Fruit fly (Drosophila melanogaster) whole organism, embryonic: ENCODE results near the gene CG13454.

ENCODE experiments used
- BEAF-32 ChIP-seq: fragments of 200-800 bp; sonication (Bioruptor generic); optimal IDR thresholded peaks from 3 replicates; lab custom pipeline; 2017; ENCODE audit warnings: missing biosample characterization, missing genetic modification characterization, mild to moderate bottlenecking, moderate library complexity, missing genetic modification reagents
- BtbVII ChIP-seq: fragments of 200-800 bp; sonication (Bioruptor generic); optimal IDR thresholded peaks from 3 replicates; lab custom pipeline; 2017; ENCODE audit warnings: missing biosample characterization, mild to moderate bottlenecking, missing genetic modification characterization
- CG10979 ChIP-seq: fragments of 200-800 bp; sonication (Bioruptor generic); optimal IDR thresholded peaks from 2 replicates; lab custom pipeline; 2018; ENCODE audit warnings: missing biosample characterization, mild to moderate bottlenecking, missing genetic modification characterization, moderate library complexity
- CG11723 ChIP-seq: fragments of 200-800 bp; sonication (Bioruptor generic); optimal IDR thresholded peaks from 2 replicates; lab custom pipeline; 2017; ENCODE audit warnings: missing biosample characterization, mild to moderate bottlenecking, missing genetic modification characterization
- CG12659 ChIP-seq: fragments of 200-800 bp; sonication (Bioruptor generic); optimal IDR thresholded peaks from 3 replicates; lab custom pipeline; 2017; ENCODE audit warnings: mild to moderate bottlenecking, missing biosample characterization, missing genetic modification reagents, missing genetic modification characterization
- CG13287 ChIP-seq: fragments of 200-800 bp; sonication (Bioruptor generic); IDR thresholded peaks from 2 replicates; pipeline ENCODE4 v1.3.6; 2022; ENCODE audit warnings: missing biosample characterization, missing genetic modification characterization; ENCODE audit not compliant: partially characterized antibody
- CG14441 ChIP-seq: fragments of 200-800 bp; sonication (Bioruptor generic); IDR thresholded peaks from 2 replicates; pipeline ENCODE4 v1.3.6; 2022; ENCODE audit warnings: missing biosample characterization, missing genetic modification characterization
- CG14710 ChIP-seq: fragments of 200-800 bp; sonication (Bioruptor generic); optimal IDR thresholded peaks from 3 replicates; lab custom pipeline; 2019; ENCODE audit warnings: missing biosample characterization, mild to moderate bottlenecking, missing genetic modification characterization, moderate library complexity
- CG17568 ChIP-seq: fragments of 200-800 bp; sonication (Bioruptor generic); optimal IDR thresholded peaks from 2 replicates; lab custom pipeline; 2018; ENCODE audit warnings: missing biosample characterization, mild to moderate bottlenecking, missing genetic modification characterization, moderate library complexity
- CG30431 ChIP-seq: fragments of 200-800 bp; sonication (Bioruptor generic); optimal IDR thresholded peaks from 2 replicates; lab custom pipeline; 2017; ENCODE audit warnings: missing biosample characterization, missing genetic modification characterization
- CG31224 ChIP-seq: fragments of 200-800 bp; sonication (Bioruptor generic); IDR thresholded peaks from 2 replicates; pipeline ENCODE4 v1.3.6; 2022; ENCODE audit warnings: missing biosample characterization, missing genetic modification characterization
- CG4617 ChIP-seq: fragments of 200-800 bp; sonication (Bioruptor generic); optimal IDR thresholded peaks from 3 replicates; lab custom pipeline; 2016; ENCODE audit warnings: missing biosample characterization, missing genetic modification characterization, borderline replicate concordance
- CG9215 ChIP-seq: fragments of 200-800 bp; sonication (Bioruptor generic); IDR thresholded peaks from 2 replicates; pipeline ENCODE4 v1.3.6; 2022; ENCODE audit warnings: missing biosample characterization, missing genetic modification characterization
- CG9797 ChIP-seq: fragments of 200-800 bp; sonication (Bioruptor generic); optimal IDR thresholded peaks from 3 replicates; lab custom pipeline; 2018; ENCODE audit warnings: missing biosample characterization, mild to moderate bottlenecking, missing genetic modification characterization
- Dll ChIP-seq: fragments of 200-800 bp; sonication (Bioruptor generic); IDR thresholded peaks from 4 replicates; pipeline ENCODE4 v1.3.6; 2022; ENCODE audit warnings: missing biosample characterization, missing genetic modification characterization; ENCODE audit not compliant: partially characterized antibody
- Dp ChIP-seq: fragments of 200-800 bp; sonication (Bioruptor generic); optimal IDR thresholded peaks from 2 replicates; lab custom pipeline; 2018; ENCODE audit warnings: missing biosample characterization, mild to moderate bottlenecking, missing genetic modification characterization, moderate library complexity
- E2f2 ChIP-seq: fragments of 200-800 bp; sonication (Bioruptor generic); IDR thresholded peaks from 2 replicates; pipeline ENCODE4 v1.3.6; 2022; ENCODE audit warnings: missing biosample characterization, missing genetic modification characterization
- Lhr ChIP-seq: fragments of 200-800 bp; sonication (Bioruptor generic); optimal IDR thresholded peaks from 3 replicates; lab custom pipeline; 2017; ENCODE audit warnings: mild to moderate bottlenecking, missing biosample characterization, missing genetic modification reagents, missing genetic modification characterization
- MBD-R2 ChIP-seq: fragments of 200-800 bp; sonication (Bioruptor generic); IDR thresholded peaks from 2 replicates; pipeline ENCODE4 v1.3.6; 2022; ENCODE audit warnings: missing biosample characterization, missing genetic modification characterization
- MESR4 ChIP-seq: fragments of 200-800 bp; sonication (Bioruptor generic); optimal IDR thresholded peaks from 2 replicates; lab custom pipeline; 2018; ENCODE audit warnings: missing biosample characterization, mild to moderate bottlenecking, missing genetic modification characterization, moderate library complexity
- Med ChIP-seq: fragments of 200-800 bp; sonication (Bioruptor generic); peaks from one replicate; lab custom pipeline; 2016; ENCODE audit warnings: missing biosample characterization, missing genetic modification characterization, mild to moderate bottlenecking, inconsistent platforms, moderate library complexity
- Myb ChIP-seq: fragments of 200-800 bp; sonication (Bioruptor generic); optimal IDR thresholded peaks from 2 replicates; lab custom pipeline; 2016; ENCODE audit warnings: missing biosample characterization, missing genetic modification characterization
- Pdp1 ChIP-seq, 2 experiments: fragments of 200-800 bp; sonication (Bioruptor generic); optimal IDR thresholded peaks; 3 replicates each; lab custom pipeline; 2016; ENCODE audit warnings: missing biosample characterization in 2 of 2, missing genetic modification characterization in 2 of 2, mild to moderate bottlenecking in 1 of 2, moderate library complexity in 1 of 2
- Scr ChIP-seq: fragments of 200-800 bp; sonication (Bioruptor generic); IDR thresholded peaks from 2 replicates; pipeline ENCODE4 v1.3.6; 2022; ENCODE audit warnings: missing biosample characterization, missing genetic modification characterization; ENCODE audit not compliant: partially characterized antibody
- corto ChIP-seq: fragments of 200-800 bp; sonication (Bioruptor generic); optimal IDR thresholded peaks from 2 replicates; lab custom pipeline; 2016; ENCODE audit warnings: missing biosample characterization, mild to moderate bottlenecking, missing genetic modification characterization, moderate library complexity
- dmrt11E ChIP-seq: fragments of 200-800 bp; sonication (Bioruptor generic); optimal IDR thresholded peaks from 3 replicates; lab custom pipeline; 2018; ENCODE audit warnings: missing biosample characterization, mild to moderate bottlenecking, missing genetic modification characterization, moderate library complexity
- exex ChIP-seq: fragments of 200-800 bp; sonication (Bioruptor generic); optimal IDR thresholded peaks from 4 replicates; lab custom pipeline; 2018; ENCODE audit warnings: missing biosample characterization, mild to moderate bottlenecking, missing genetic modification characterization, moderate library complexity
- gcm2 ChIP-seq: fragments of 200-800 bp; sonication (Bioruptor generic); optimal IDR thresholded peaks from 2 replicates; lab custom pipeline; 2016; ENCODE audit warnings: missing biosample characterization, missing genetic modification characterization
- gfzf ChIP-seq: fragments of 200-800 bp; sonication (Bioruptor generic); optimal IDR thresholded peaks from 2 replicates; lab custom pipeline; 2016; ENCODE audit warnings: missing biosample characterization, mild to moderate bottlenecking, missing genetic modification characterization, moderate library complexity
- grau ChIP-seq: fragments of 200-800 bp; optimal IDR thresholded peaks from 3 replicates; lab custom pipeline; 2019; ENCODE audit warnings: missing biosample characterization, mild to moderate bottlenecking, missing genetic modification characterization, moderate library complexity
- gt ChIP-seq: fragments of 200-800 bp; sonication (Bioruptor generic); IDR thresholded peaks from 2 replicates; pipeline ENCODE4 v1.3.6; 2022; ENCODE audit warnings: missing biosample characterization, missing genetic modification characterization
- hbn ChIP-seq: fragments of 200-800 bp; sonication (Bioruptor generic); IDR thresholded peaks from 2 replicates; pipeline ENCODE4 v1.3.6; 2022; ENCODE audit warnings: missing biosample characterization, missing genetic modification characterization; ENCODE audit not compliant: partially characterized antibody
- insv ChIP-seq, 2 experiments: fragments of 200-800 bp; sonication (Bioruptor generic); optimal IDR thresholded peaks; 3 replicates each; lab custom pipeline; 2016 to 2018; ENCODE audit warnings: missing biosample characterization in 2 of 2, missing genetic modification characterization in 2 of 2
- mirr ChIP-seq: fragments of 200-800 bp; sonication (Bioruptor generic); optimal IDR thresholded peaks from 3 replicates; lab custom pipeline; 2018; ENCODE audit warnings: missing biosample characterization, mild to moderate bottlenecking, missing genetic modification characterization
- nerfin-1 ChIP-seq: fragments of 200-800 bp; sonication (Bioruptor generic); optimal IDR thresholded peaks from 3 replicates; lab custom pipeline; 2019; ENCODE audit warnings: missing biosample characterization, mild to moderate bottlenecking, missing genetic modification characterization, moderate library complexity
- odd ChIP-seq: fragments of 200-800 bp; sonication (Bioruptor generic); optimal IDR thresholded peaks from 2 replicates; lab custom pipeline; 2017; ENCODE audit warnings: missing biosample characterization, mild to moderate bottlenecking, missing genetic modification characterization
- pzg ChIP-seq: fragments of 200-800 bp; sonication (Bioruptor generic); optimal IDR thresholded peaks from 3 replicates; lab custom pipeline; 2018; ENCODE audit warnings: missing biosample characterization, mild to moderate bottlenecking, missing genetic modification characterization, moderate library complexity
- run ChIP-seq: fragments of 200-800 bp; sonication (Bioruptor generic); optimal IDR thresholded peaks from 3 replicates; lab custom pipeline; 2018; ENCODE audit warnings: missing biosample characterization, mild to moderate bottlenecking, missing genetic modification characterization
- sens ChIP-seq: fragments of 200-800 bp; sonication (Bioruptor generic); peaks from one replicate; lab custom pipeline; 2016; ENCODE audit warnings: missing biosample characterization, missing genetic modification characterization
- sima ChIP-seq: fragments of 200-800 bp; sonication (Bioruptor generic); optimal IDR thresholded peaks from 2 replicates; lab custom pipeline; 2016; ENCODE audit warnings: missing biosample characterization, missing genetic modification characterization
- stwl ChIP-seq: fragments of 200-800 bp; sonication (Bioruptor generic); optimal IDR thresholded peaks from 3 replicates; lab custom pipeline; 2018; ENCODE audit warnings: missing biosample characterization, mild to moderate bottlenecking, missing genetic modification characterization, moderate library complexity
- tll ChIP-seq, 2 experiments: fragments of 200-800 bp in 1 of 2; fragments of >200 bp in 1 of 2; sonication (Bioruptor generic) in 1 of 2; optimal IDR thresholded peaks; 2 replicates each; lab custom pipeline; 2017 to 2019; ENCODE audit warnings: missing biosample characterization in 2 of 2, missing genetic modification characterization in 2 of 2, mild to moderate bottlenecking in 1 of 2, moderate library complexity in 1 of 2
- trem ChIP-seq: fragments of 200-800 bp; optimal IDR thresholded peaks from 3 replicates; lab custom pipeline; 2019; ENCODE audit warnings: missing biosample characterization, mild to moderate bottlenecking, missing genetic modification characterization, moderate library complexity
- zen ChIP-seq: fragments of 200-800 bp; sonication (Bioruptor generic); optimal IDR thresholded peaks from 3 replicates; lab custom pipeline; 2018; ENCODE audit warnings: missing biosample characterization, mild to moderate bottlenecking, missing genetic modification characterization, moderate library complexity
- zf30C ChIP-seq: fragments of 200-800 bp; sonication (Bioruptor generic); optimal IDR thresholded peaks from 3 replicates; lab custom pipeline; 2018; ENCODE audit warnings: missing biosample characterization, mild to moderate bottlenecking, missing genetic modification characterization

The CG13454 gene

DNA sequence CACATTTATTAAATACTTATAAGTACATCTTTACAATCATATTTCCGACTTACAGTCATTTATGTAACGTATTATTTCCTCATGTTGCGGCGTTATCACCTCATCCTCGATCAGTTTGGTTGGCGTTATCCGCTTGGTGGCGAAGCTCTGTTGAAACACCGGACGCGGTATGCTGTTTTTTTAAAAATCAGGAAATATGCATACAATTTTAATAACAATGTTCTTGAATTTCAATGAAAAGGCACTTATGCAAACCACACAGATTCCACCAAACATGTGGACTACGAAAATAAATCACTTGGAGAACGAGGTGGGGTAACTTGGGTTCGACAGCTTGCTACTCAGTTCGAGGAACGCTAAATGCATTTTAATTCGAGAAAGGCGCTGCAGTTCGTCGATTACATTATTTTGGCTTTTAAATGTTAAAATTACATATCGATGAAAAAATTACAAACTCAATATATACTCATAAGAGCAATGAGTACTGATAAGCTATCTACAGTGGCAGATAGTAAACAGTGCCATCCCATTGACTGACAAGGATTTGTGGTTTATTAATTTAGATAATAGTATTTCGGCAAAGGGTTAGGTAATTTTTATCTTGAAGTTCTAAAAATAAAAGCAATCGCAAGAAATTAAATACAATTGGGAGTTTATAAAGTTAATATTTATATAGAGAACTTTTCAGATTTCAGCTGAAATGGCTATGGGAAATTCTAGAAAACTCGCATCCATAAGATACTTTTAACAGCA lies 10.5 kb downstream of the CG13454 start:
- TF ChIP-seq corto (GFP tag; lab: Kevin White, UChicago) = no peak
- peak; percentile 8 for TF ChIP-seq mirr (GFP tag; lab: Kevin White, UChicago)
- TF ChIP-seq Med (GFP tag; lab: Kevin White, UChicago) = peak; percentile 21
- peak in 1 of 2 experiments; percentile 58 for TF ChIP-seq Pdp1 (GFP tag; optimal IDR thresholded peaks at IDR 0.05; lab: Kevin White, UChicago)
- TF ChIP-seq grau (tag; lab: Kevin White, UChicago) = no peak
- no peak for TF ChIP-seq zen (tag; lab: Kevin White, UChicago)
- TF ChIP-seq gt = no peak
- TF ChIP-seq zf30C (GFP tag; lab: Kevin White, UChicago) = no peak
- no peak for TF ChIP-seq gcm2 (GFP tag; lab: Kevin White, UChicago)
- TF ChIP-seq CG30431 (GFP tag; lab: Kevin White, UChicago) = no peak
- TF ChIP-seq nerfin-1 = no peak
- no peak for TF ChIP-seq tll (GFP tag; optimal IDR thresholded peaks at IDR 0.05; lab: Kevin White, UChicago)
- TF ChIP-seq sens (GFP tag; lab: Kevin White, UChicago) = peak; percentile 66
- TF ChIP-seq exex = peak; percentile 25
- TF ChIP-seq dmrt11E (tag; lab: Kevin White, UChicago) = no peak
- TF ChIP-seq BtbVII = peak; percentile 11
- TF ChIP-seq stwl (tag; lab: Kevin White, UChicago) = no peak
- TF ChIP-seq, all 482 proteins: peak for 6

dm6 chr3L:15504687-15505086 lies 12.2 kb downstream of the CG13454 start, which contains the start of gene CG7857:
Gene CG7857 (minus strand): TSS chr3L:15504894.
- TF ChIP-seq CG12659 (peak; percentile 5), Lhr (GFP tag; lab: Kevin White, UChicago) (no peak), insv (GFP tag; optimal IDR thresholded peaks at IDR 0.05; lab: Kevin White, UChicago) (no peak), BEAF-32 (peak; percentile 56), CG14441 (GFP tag; lab: Robert Waterston, UW) (no peak), Dp (GFP tag; lab: Kevin White, UChicago) (peak; percentile 72), CG9215 (GFP tag; lab: Robert Waterston, UW) (no peak), CG31224 (GFP tag; lab: Robert Waterston, UW) (no peak), CG4617 (peak; percentile 14), Myb (peak; percentile 43), Scr (GFP tag; lab: Robert Waterston, UW) (0 out of 2 replicates have a peak, but pooled peaks have one; percentile 22), trem (peak; percentile 31), CG9797 (GFP tag; lab: Kevin White, UChicago) (peak; percentile 58), odd (GFP tag; lab: Kevin White, UChicago) (no peak), stwl (tag; lab: Kevin White, UChicago) (peak; percentile 78), run (tag; lab: Kevin White, UChicago) (no peak), CG14710 (peak; percentile 64), gfzf (peak; percentile 62), MESR4 (GFP tag; lab: Kevin White, UChicago) (peak; percentile 32), CG17568 (GFP tag; lab: Kevin White, UChicago) (no peak), E2f2 (GFP tag; lab: Robert Waterston, UW) (peak; percentile 81), Dll (GFP tag; lab: Robert Waterston, UW) (peak; percentile 40; the same call in 1 of the 4 replicates), CG10979 (tag; lab: Kevin White, UChicago) (no peak), pzg (peak; percentile 38), CG13287 (GFP tag; lab: Robert Waterston, UW) (peak; percentile 31; the same call in 1 of the 2 replicates), sima (GFP tag; lab: Kevin White, UChicago) (no peak), CG11723 (GFP tag; lab: Kevin White, UChicago) (no peak), MBD-R2 (GFP tag; lab: Robert Waterston, UW) (peak; percentile 63), hbn (GFP tag; lab: Robert Waterston, UW) (no peak)
